Worm (Caenorhabditis elegans) whole organism, L4 larva: ENCODE results near the gene bath-7.

Source experiments
- D1046.2 ChIP-seq: fragments of 200-800 bp; sonication (Bioruptor generic); IDR thresholded peaks from 2 replicates; pipeline ENCODE4 v1.3.6; 2022; ENCODE audit warnings: missing genetic modification characterization, missing compliant biosample characterization
- F26F4.8 ChIP-seq: fragments of 200-800 bp; sonication (Bioruptor generic); conservative IDR thresholded peaks from 2 replicates; pipeline ENCODE4 v1.3.6; 2022; ENCODE audit warnings: missing genetic modification characterization, missing compliant biosample characterization
- T26A8.4 ChIP-seq: fragments of 200-800 bp; sonication (Bioruptor generic); IDR thresholded peaks from 2 replicates; pipeline ENCODE4 v1.3.6; 2022; ENCODE audit warnings: missing genetic modification characterization, missing compliant biosample characterization
- Y75B8A.6 ChIP-seq: fragments of 200-800 bp; sonication (Bioruptor generic); IDR thresholded peaks from 2 replicates; pipeline ENCODE4 v1.3.6; 2022; ENCODE audit warnings: missing genetic modification reagents, missing genetic modification characterization, missing compliant biosample characterization
- aha-1 ChIP-seq: fragments of 150-350 bp; peaks from one replicate; lab custom pipeline; 2014; ENCODE audit warnings: missing biosample characterization, missing genetic modification characterization
- arid-1 ChIP-seq: fragments of 200-800 bp; sonication (Bioruptor generic); conservative IDR thresholded peaks from 2 replicates; pipeline ENCODE4 v1.3.6; 2022; ENCODE audit warnings: missing genetic modification reagents, missing genetic modification characterization, missing compliant biosample characterization
- attf-4 ChIP-seq: sonication (generic microtip); optimal IDR thresholded peaks from 3 replicates; lab custom pipeline; 2017; ENCODE audit warnings: missing biosample characterization, missing genetic modification characterization
- ceh-32 ChIP-seq: sonication (generic microtip); optimal IDR thresholded peaks from 2 replicates; lab custom pipeline; 2016; ENCODE audit warnings: mild to moderate bottlenecking, missing genetic modification characterization, missing compliant biosample characterization; ENCODE audit not compliant: poor library complexity
- ceh-44 ChIP-seq: fragments of 200-800 bp; sonication (Bioruptor generic); IDR thresholded peaks from 2 replicates; pipeline ENCODE4 v1.3.6; 2022; ENCODE audit warnings: missing genetic modification reagents, missing genetic modification characterization, missing compliant biosample characterization
- ceh-62 ChIP-seq: sonication (generic microtip); optimal IDR thresholded peaks from 2 replicates; lab custom pipeline; 2017; ENCODE audit warnings: missing biosample characterization, missing genetic modification characterization
- ctbp-1 ChIP-seq: fragments of 200-800 bp; sonication (Bioruptor generic); IDR thresholded peaks from 2 replicates; pipeline ENCODE4 v1.3.6; 2022; ENCODE audit warnings: missing genetic modification reagents, missing genetic modification characterization, missing compliant biosample characterization
- daf-19 ChIP-seq: fragments of 200-800 bp; sonication (Bioruptor generic); conservative IDR thresholded peaks from 2 replicates; pipeline ENCODE4 v1.3.6; 2022; ENCODE audit warnings: missing genetic modification characterization, missing compliant biosample characterization
- dmd-6 ChIP-seq: fragments of 200-800 bp; sonication (Bioruptor generic); IDR thresholded peaks from 2 replicates; pipeline ENCODE4 v1.3.6; 2022; ENCODE audit warnings: missing genetic modification reagents, missing genetic modification characterization, missing compliant biosample characterization
- dmd-8 ChIP-seq: fragments of 200-800 bp; sonication (Bioruptor generic); IDR thresholded peaks from 2 replicates; pipeline ENCODE4 v1.3.6; 2022; ENCODE audit warnings: missing genetic modification characterization, missing compliant biosample characterization
- duxl-1 ChIP-seq: sonication (generic microtip); optimal IDR thresholded peaks from 2 replicates; lab custom pipeline; 2016; ENCODE audit warnings: mild to moderate bottlenecking, missing genetic modification characterization, moderate library complexity, missing compliant biosample characterization; ENCODE audit not compliant: poor library complexity
- fos-1 ChIP-seq: fragments of 150-350 bp; optimal IDR thresholded peaks from 2 replicates; lab custom pipeline; 2014; ENCODE audit warnings: missing biosample characterization, missing genetic modification characterization
- gei-8 ChIP-seq: fragments of 200-800 bp; sonication (Bioruptor generic); optimal IDR thresholded peaks from 2 replicates; lab custom pipeline; 2018; ENCODE audit warnings: mild to moderate bottlenecking, missing genetic modification characterization, missing compliant biosample characterization
- hlh-30 ChIP-seq: sonication (generic microtip); optimal IDR thresholded peaks from 2 replicates; lab custom pipeline; 2017; ENCODE audit warnings: antibody characterized with exemption, mild to moderate bottlenecking, missing genetic modification characterization, missing compliant biosample characterization; ENCODE audit not compliant: insufficient read depth
- jun-1 ChIP-seq: fragments of 150-350 bp; optimal IDR thresholded peaks from 2 replicates; lab custom pipeline; 2014; ENCODE audit warnings: missing biosample characterization, missing genetic modification reagents, missing genetic modification characterization
- lin-15B ChIP-seq: fragments of 150-350 bp; sonication (generic microtip); optimal IDR thresholded peaks from 3 replicates; lab custom pipeline; 2014; ENCODE audit warnings: missing biosample characterization, missing genetic modification characterization
- lin-29 ChIP-seq: fragments of 200-800 bp; sonication (Bioruptor generic); IDR thresholded peaks from 2 replicates; pipeline ENCODE4 v1.3.6; 2022; ENCODE audit warnings: missing genetic modification reagents, missing genetic modification characterization, missing compliant biosample characterization
- lin-39 ChIP-seq: fragments of 150-350 bp; optimal IDR thresholded peaks from 2 replicates; lab custom pipeline; 2014; ENCODE audit warnings: missing biosample characterization, missing genetic modification reagents, missing genetic modification characterization
- mdt-29 ChIP-seq: fragments of 200-800 bp; sonication (Bioruptor generic); IDR thresholded peaks from 2 replicates; pipeline ENCODE4 v1.3.6; 2022; ENCODE audit warnings: missing genetic modification reagents, missing genetic modification characterization, missing compliant biosample characterization
- mes-2 ChIP-seq: sonication (generic microtip); optimal IDR thresholded peaks from 2 replicates; lab custom pipeline; 2016; ENCODE audit warnings: missing genotype, mild to moderate bottlenecking, missing genetic modification characterization, missing compliant biosample characterization; ENCODE audit not compliant: poor library complexity, severe bottlenecking
- nhr-102 ChIP-seq: sonication (generic microtip); optimal IDR thresholded peaks from 2 replicates; lab custom pipeline; 2016; ENCODE audit warnings: mild to moderate bottlenecking, missing genetic modification characterization, moderate library complexity, missing compliant biosample characterization
- nhr-111 ChIP-seq: fragments of 200-800 bp; sonication (Bioruptor generic); optimal IDR thresholded peaks from 2 replicates; lab custom pipeline; 2018; ENCODE audit warnings: mild to moderate bottlenecking, missing genetic modification characterization, missing compliant biosample characterization
- nhr-28 ChIP-seq: fragments of 150-350 bp; optimal IDR thresholded peaks from 2 replicates; lab custom pipeline; 2014; ENCODE audit warnings: missing biosample characterization, missing genetic modification characterization
- nhr-48 ChIP-seq: sonication (generic microtip); optimal IDR thresholded peaks from 2 replicates; lab custom pipeline; 2016; ENCODE audit warnings: mild to moderate bottlenecking, missing genetic modification characterization, missing compliant biosample characterization
- nhr-6 ChIP-seq: fragments of 150-350 bp; optimal IDR thresholded peaks from 2 replicates; lab custom pipeline; 2014; ENCODE audit warnings: missing biosample characterization, missing genetic modification characterization
- php-3 ChIP-seq: fragments of 200-800 bp; sonication (Bioruptor generic); IDR thresholded peaks from 2 replicates; pipeline ENCODE4 v1.3.6; 2022; ENCODE audit warnings: missing genetic modification reagents, missing genetic modification characterization, missing compliant biosample characterization
- rbr-2 ChIP-seq: sonication (generic microtip); optimal IDR thresholded peaks from 2 replicates; lab custom pipeline; 2016; ENCODE audit warnings: missing genotype, missing genetic modification characterization, missing compliant biosample characterization
- sdz-12 ChIP-seq: fragments of 200-800 bp; sonication (Bioruptor generic); optimal IDR thresholded peaks from 2 replicates; lab custom pipeline; 2018; ENCODE audit warnings: mild to moderate bottlenecking, missing genetic modification characterization, missing compliant biosample characterization
- skn-1 ChIP-seq: fragments of 150-350 bp; optimal IDR thresholded peaks from 2 replicates; lab custom pipeline; 2014; ENCODE audit warnings: missing biosample characterization, missing genetic modification characterization
- snpc-1.2 ChIP-seq: fragments of 200-800 bp; sonication (Bioruptor generic); IDR thresholded peaks from 2 replicates; pipeline ENCODE4 v1.3.6; 2022; ENCODE audit warnings: missing genetic modification reagents, missing genetic modification characterization, missing compliant biosample characterization
- spr-1 ChIP-seq: sonication (generic microtip); optimal IDR thresholded peaks from 2 replicates; lab custom pipeline; 2016; ENCODE audit warnings: mild to moderate bottlenecking, missing genetic modification characterization, missing compliant biosample characterization
- unc-39 ChIP-seq: sonication (generic microtip); optimal IDR thresholded peaks from 2 replicates; lab custom pipeline; 2017; ENCODE audit warnings: missing biosample characterization, missing genetic modification characterization
- unc-62 ChIP-seq, 3 experiments: fragments of 150-350 bp in 1 of 3; sonication (generic microtip); optimal IDR thresholded peaks in 2 of 3; peaks in 1 of 3; 1 replicate in 1 of 3; 2 replicates in 2 of 3; lab custom pipeline; 2014 to 2017; ENCODE audit warnings: missing biosample characterization in 3 of 3, missing genetic modification characterization in 3 of 3, missing genetic modification reagents in 3 of 3, missing genotype in 1 of 3
- vab-7 ChIP-seq: fragments of 200-800 bp; sonication (Bioruptor generic); IDR thresholded peaks from 2 replicates; pipeline ENCODE4 v1.3.6; 2022; ENCODE audit warnings: missing genetic modification reagents, missing genetic modification characterization, missing compliant biosample characterization
- zfp-2 ChIP-seq: sonication (generic microtip); optimal IDR thresholded peaks from 2 replicates; lab custom pipeline; 2016; ENCODE audit warnings: mild to moderate bottlenecking, missing genetic modification characterization, missing compliant biosample characterization
- ztf-7 ChIP-seq: fragments of 150-350 bp; optimal IDR thresholded peaks from 2 replicates; lab custom pipeline; 2014; ENCODE audit warnings: missing biosample characterization, missing genetic modification characterization

bath-7 gene

ce11 chrII:1889071-1889470, 31.8 kb downstream of the bath-7 start, which contains the start of gene math-8:
TSS of gene math-8 (minus strand) at chrII:1889171.
- no peak for TF ChIP-seq rbr-2 (tag; lab: Kevin White, UChicago)
- TF ChIP-seq ceh-44, result no peak
- TF ChIP-seq ceh-62 (tag; lab: Kevin White, UChicago), result no peak
- TF ChIP-seq nhr-6 (tag; lab: Kevin White, UChicago), result no peak
- TF ChIP-seq nhr-28 (tag; lab: Kevin White, UChicago), result no peak
- no peak for TF ChIP-seq snpc-1.2 (GFP tag; lab: Robert Waterston, UW)
- no peak for TF ChIP-seq arid-1 (GFP tag; lab: Robert Waterston, UW)
- TF ChIP-seq mdt-29 (GFP tag; lab: Robert Waterston, UW), result no peak
- TF ChIP-seq skn-1, result no peak
- no peak for TF ChIP-seq nhr-111

DNA sequence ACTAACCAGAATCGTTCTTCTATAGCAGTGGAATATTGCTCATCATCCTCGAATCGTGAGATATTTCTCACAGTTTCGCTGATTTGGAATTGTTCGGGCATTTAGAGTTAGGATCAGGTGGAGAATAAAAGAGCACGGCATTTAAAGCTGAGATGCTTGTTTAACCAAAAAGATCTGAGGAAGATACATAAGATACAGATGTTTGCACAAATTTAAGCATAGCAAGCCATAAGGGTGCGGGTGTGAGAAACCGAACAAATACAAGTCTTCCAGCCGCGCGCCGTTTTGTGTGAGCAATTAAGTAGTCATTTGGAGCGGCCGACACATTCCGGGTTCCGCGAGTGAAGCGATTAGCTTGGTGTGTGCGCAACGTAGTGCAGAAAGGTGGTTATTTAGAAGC, 34.5 kb downstream of the bath-7 start, which contains the start of gene math-7:
math-7 (minus strand) TSS at position 101 of the 400 bp plus-strand sequence.
- TF ChIP-seq hlh-30 (no peak), vab-7 (GFP tag; lab: Robert Waterston, UW) (no peak), D1046.2 (no peak), dmd-6 (no peak), T26A8.4 (GFP tag; lab: Robert Waterston, UW) (no peak), nhr-48 (no peak), aha-1 (tag; lab: Kevin White, UChicago) (no peak), snpc-1.2 (GFP tag; lab: Robert Waterston, UW) (no peak), zfp-2 (tag; lab: Kevin White, UChicago) (no peak), mes-2 (tag; lab: Kevin White, UChicago) (no peak)

DNA sequence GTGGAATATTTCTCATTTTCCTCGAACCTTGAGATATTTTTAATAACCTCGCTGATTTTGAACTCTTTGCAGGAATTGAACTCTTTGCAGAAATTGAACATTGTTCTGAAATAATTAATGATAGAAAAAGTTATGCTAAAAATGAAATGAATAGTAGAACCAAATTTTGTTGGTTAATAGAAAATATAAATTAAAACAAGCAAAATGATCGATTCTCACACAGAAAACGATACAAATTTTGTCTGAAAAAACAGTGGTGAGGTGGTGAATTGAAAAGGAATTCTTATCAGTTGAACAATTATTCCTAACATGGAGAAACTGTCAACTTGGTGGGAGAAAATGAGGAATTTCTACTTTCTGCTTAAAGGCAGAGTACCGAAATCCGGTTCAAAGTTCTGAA, 36.3 kb downstream of the bath-7 start, which contains the start of gene math-6:
math-6 (minus strand) TSS at position 101 of the 400 bp plus-strand sequence.
- TF ChIP-seq jun-1 (tag; lab: Kevin White, UChicago), result no peak
- TF ChIP-seq gei-8 (GFP tag; lab: Kevin White, UChicago), result no peak
- TF ChIP-seq dmd-8 (GFP tag; lab: Robert Waterston, UW), result no peak
- TF ChIP-seq F26F4.8 (GFP tag; lab: Robert Waterston, UW), result no peak
- TF ChIP-seq Y75B8A.6 (GFP tag; lab: Robert Waterston, UW), result no peak
- TF ChIP-seq ctbp-1 (GFP tag; lab: Robert Waterston, UW), result no peak
- no peak for TF ChIP-seq aha-1 (tag; lab: Kevin White, UChicago)
- TF ChIP-seq dmd-6, result no peak
- TF ChIP-seq snpc-1.2 (GFP tag; lab: Robert Waterston, UW), result no peak
- TF ChIP-seq nhr-102 (tag; lab: Kevin White, UChicago), result no peak
- no peak for TF ChIP-seq duxl-1
- no peak for TF ChIP-seq unc-39
- TF ChIP-seq, all 104 proteins: peak for 0

DNA sequence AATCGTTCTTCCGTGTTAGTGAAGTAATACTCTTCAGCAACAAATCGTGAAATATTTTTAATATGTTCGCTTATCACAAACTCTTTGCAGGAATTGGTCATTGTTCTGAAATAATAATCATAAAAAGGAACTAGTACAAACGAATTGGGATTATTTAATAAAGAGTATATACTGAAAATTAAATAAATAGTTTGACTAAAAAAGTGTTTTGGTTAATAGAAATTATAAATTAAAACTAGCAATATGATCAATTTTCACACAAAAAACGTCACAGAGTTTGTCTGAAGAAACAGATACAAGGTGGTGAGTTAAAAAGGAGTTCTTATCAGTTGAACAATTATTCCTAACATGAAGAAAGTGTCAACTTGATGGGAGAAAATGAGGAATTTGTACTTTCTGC, 38.2 kb downstream of the bath-7 start, which contains the start of gene math-5:
math-5 (minus strand) TSS at position 101 of the 400 bp plus-strand sequence.
- TF ChIP-seq ceh-32 (tag; lab: Kevin White, UChicago), result no peak
- TF ChIP-seq lin-15B (tag; lab: Kevin White, UChicago), result no peak
- no peak for TF ChIP-seq php-3 (GFP tag; lab: Robert Waterston, UW)
- no peak for TF ChIP-seq spr-1 (tag; lab: Kevin White, UChicago)
- TF ChIP-seq ceh-62 (tag; lab: Kevin White, UChicago), result no peak
- TF ChIP-seq nhr-48, result no peak
- no peak for TF ChIP-seq lin-29 (GFP tag; lab: Robert Waterston, UW)
- no peak for TF ChIP-seq attf-4
- no peak for TF ChIP-seq daf-19 (GFP tag; lab: Robert Waterston, UW)
- TF ChIP-seq lin-39, result no peak
- no peak for TF ChIP-seq ztf-7 (tag; lab: Kevin White, UChicago)
- no peak for TF ChIP-seq fos-1 (tag; lab: Kevin White, UChicago)
- TF ChIP-seq unc-62 (GFP tag; optimal IDR thresholded peaks at IDR 0.05 in 1 of 2; lab: Kevin White, UChicago), result no peak
- TF ChIP-seq unc-62 (tag; optimal IDR thresholded peaks at IDR 0.05; lab: Kevin White, UChicago), result no peak
- TF ChIP-seq dmd-6, result no peak
- no peak for TF ChIP-seq sdz-12 (GFP tag; lab: Kevin White, UChicago)
